Fruit fly (Drosophila melanogaster) whole organism, embryonic: ENCODE results near the gene CG11699.
A peak's percentile ranks its signal among the peaks of the same experiment; 100 is the strongest.

Experiments used
- Blimp-1 ChIP-seq: fragments of 200-800 bp; sonication (Bioruptor generic); optimal IDR thresholded peaks from 3 replicates; lab custom pipeline; 2018; ENCODE audit warnings: missing biosample characterization, missing genetic modification characterization, mild to moderate bottlenecking, moderate library complexity, missing genetic modification reagents
- CG10147 ChIP-seq: fragments of 200-800 bp; sonication (Bioruptor generic); optimal IDR thresholded peaks from 2 replicates; lab custom pipeline; 2019; ENCODE audit warnings: missing biosample characterization, mild to moderate bottlenecking, missing genetic modification characterization, moderate library complexity
- CG10654 ChIP-seq: fragments of 200-800 bp; sonication (Bioruptor generic); optimal IDR thresholded peaks from 2 replicates; lab custom pipeline; 2016; ENCODE audit warnings: missing biosample characterization, missing genetic modification characterization
- CG11560 ChIP-seq: fragments of 200-800 bp; sonication (Bioruptor generic); IDR thresholded peaks from 3 replicates; pipeline ENCODE4 v1.3.6; 2022; ENCODE audit warnings: missing biosample characterization, missing genetic modification characterization
- CG15269 ChIP-seq: fragments of 200-800 bp; sonication (Bioruptor generic); optimal IDR thresholded peaks from 2 replicates; lab custom pipeline; 2018; ENCODE audit warnings: missing biosample characterization, mild to moderate bottlenecking, missing genetic modification characterization, moderate library complexity
- CG16779 ChIP-seq: fragments of 200-800 bp; sonication (Bioruptor generic); IDR thresholded peaks from 2 replicates; pipeline ENCODE4 v1.3.6; 2022; ENCODE audit warnings: missing biosample characterization, missing genetic modification characterization
- CG16815 ChIP-seq: fragments of 200-800 bp; sonication (Bioruptor generic); optimal IDR thresholded peaks from 3 replicates; lab custom pipeline; 2017; ENCODE audit warnings: missing biosample characterization, mild to moderate bottlenecking, missing genetic modification characterization
- CG17361 ChIP-seq: fragments of 200-800 bp; sonication (Bioruptor generic); IDR thresholded peaks from 3 replicates; pipeline ENCODE4 v1.3.6; 2022; ENCODE audit warnings: missing biosample characterization, missing genetic modification characterization
- CG17568 ChIP-seq: fragments of 200-800 bp; sonication (Bioruptor generic); optimal IDR thresholded peaks from 2 replicates; lab custom pipeline; 2018; ENCODE audit warnings: missing biosample characterization, mild to moderate bottlenecking, missing genetic modification characterization, moderate library complexity
- CG18619 ChIP-seq: fragments of 200-800 bp; sonication (Bioruptor generic); optimal IDR thresholded peaks from 3 replicates; lab custom pipeline; 2017; ENCODE audit warnings: missing biosample characterization, mild to moderate bottlenecking, missing genetic modification characterization
- CG18764 ChIP-seq: fragments of 200-800 bp; sonication (Bioruptor generic); optimal IDR thresholded peaks from 3 replicates; lab custom pipeline; 2016; ENCODE audit warnings: missing biosample characterization, missing genetic modification characterization
- CG32772 ChIP-seq: fragments of 200-800 bp; sonication (Bioruptor generic); IDR thresholded peaks from 2 replicates; pipeline ENCODE4 v1.3.6; 2022; ENCODE audit warnings: missing biosample characterization, missing genetic modification characterization
- CG5180 ChIP-seq: fragments of 200-800 bp; sonication (Bioruptor generic); optimal IDR thresholded peaks from 3 replicates; lab custom pipeline; 2017; ENCODE audit warnings: missing biosample characterization, missing genetic modification characterization, mild to moderate bottlenecking, moderate library complexity, missing genetic modification reagents
- CG6272 ChIP-seq: fragments of 200-800 bp; sonication (Bioruptor generic); IDR thresholded peaks from 2 replicates; pipeline ENCODE4 v1.3.6; 2022; ENCODE audit warnings: missing biosample characterization, missing genetic modification characterization
- CG8388 ChIP-seq: fragments of 200-800 bp; sonication (Bioruptor generic); optimal IDR thresholded peaks from 2 replicates; lab custom pipeline; 2019; ENCODE audit warnings: missing biosample characterization, mild to moderate bottlenecking, missing genetic modification characterization, moderate library complexity
- CG8478 ChIP-seq: fragments of >200 bp; optimal IDR thresholded peaks from 2 replicates; lab custom pipeline; 2018
- CG8924 ChIP-seq: fragments of 200-800 bp; optimal IDR thresholded peaks from 3 replicates; lab custom pipeline; 2019; ENCODE audit warnings: missing biosample characterization, mild to moderate bottlenecking, missing genetic modification characterization, moderate library complexity
- CG9437 ChIP-seq: fragments of 200-800 bp; sonication (Bioruptor generic); optimal IDR thresholded peaks from 2 replicates; lab custom pipeline; 2018; ENCODE audit warnings: missing biosample characterization, mild to moderate bottlenecking, missing genetic modification characterization
- Dbx ChIP-seq: fragments of 200-800 bp; sonication (Bioruptor generic); IDR thresholded peaks from 3 replicates; pipeline ENCODE4 v1.3.6; 2022; ENCODE audit warnings: missing biosample characterization, missing genetic modification characterization
- Drgx ChIP-seq: fragments of 200-800 bp; sonication (Bioruptor generic); IDR thresholded peaks from 2 replicates; pipeline ENCODE4 v1.3.6; 2022; ENCODE audit warnings: missing biosample characterization, missing genetic modification characterization
- Fer1 ChIP-seq: fragments of 200-800 bp; sonication (Bioruptor generic); optimal IDR thresholded peaks from 2 replicates; lab custom pipeline; 2017; ENCODE audit warnings: missing biosample characterization, mild to moderate bottlenecking, missing genetic modification characterization
- HLH3B ChIP-seq: fragments of 200-800 bp; sonication (Bioruptor generic); IDR thresholded peaks from 2 replicates; pipeline ENCODE4 v1.3.6; 2022; ENCODE audit warnings: missing biosample characterization, missing genetic modification characterization
- Hand ChIP-seq: fragments of 200-800 bp; sonication (Bioruptor generic); optimal IDR thresholded peaks from 2 replicates; lab custom pipeline; 2017; ENCODE audit warnings: mild to moderate bottlenecking, missing biosample characterization, missing genetic modification reagents, missing genetic modification characterization
- Hr3 ChIP-seq: fragments of 200-800 bp; sonication (Bioruptor generic); optimal IDR thresholded peaks from 3 replicates; lab custom pipeline; 2016; ENCODE audit warnings: missing biosample characterization, missing genetic modification characterization
- Lim3 ChIP-seq: fragments of 200-800 bp; sonication (Bioruptor generic); IDR thresholded peaks from 2 replicates; pipeline ENCODE4 v1.3.6; 2022; ENCODE audit warnings: missing biosample characterization, missing genetic modification characterization
- Med ChIP-seq: fragments of 200-800 bp; sonication (Bioruptor generic); peaks from one replicate; lab custom pipeline; 2016; ENCODE audit warnings: missing biosample characterization, missing genetic modification characterization, mild to moderate bottlenecking, inconsistent platforms, moderate library complexity
- Mes4 ChIP-seq: fragments of 200-800 bp; sonication (Bioruptor generic); optimal IDR thresholded peaks from 2 replicates; lab custom pipeline; 2016; ENCODE audit warnings: missing biosample characterization, missing genetic modification characterization
- Neu2 ChIP-seq: fragments of 200-800 bp; sonication (Bioruptor generic); optimal IDR thresholded peaks from 3 replicates; lab custom pipeline; 2016; ENCODE audit warnings: missing biosample characterization, missing genetic modification characterization, borderline replicate concordance
- Ravus ChIP-seq: fragments of 200-800 bp; sonication (Bioruptor generic); IDR thresholded peaks from 2 replicates; pipeline ENCODE4 v1.3.6; 2022; ENCODE audit warnings: missing biosample characterization, missing genetic modification characterization
- Sox102F ChIP-seq: fragments of 200-800 bp; sonication (Bioruptor generic); optimal IDR thresholded peaks from 2 replicates; lab custom pipeline; 2018; ENCODE audit warnings: missing biosample characterization, mild to moderate bottlenecking, missing genetic modification characterization, moderate library complexity
- ara ChIP-seq: fragments of 200-800 bp; sonication (Bioruptor generic); IDR thresholded peaks from 2 replicates; pipeline ENCODE4 v1.3.6; 2022; ENCODE audit warnings: missing biosample characterization, missing genetic modification characterization
- ase ChIP-seq: fragments of 200-800 bp; sonication (Bioruptor generic); IDR thresholded peaks from 3 replicates; pipeline ENCODE4 v1.3.6; 2022; ENCODE audit warnings: missing biosample characterization, missing genetic modification characterization
- bsh ChIP-seq, 2 experiments: fragments of 200-800 bp; sonication (Bioruptor generic); optimal IDR thresholded peaks; 2 replicates each; lab custom pipeline; 2017 to 2018; ENCODE audit warnings: mild to moderate bottlenecking in 2 of 2, missing biosample characterization in 2 of 2, missing genetic modification characterization in 2 of 2, moderate library complexity in 1 of 2
- cad ChIP-seq: fragments of >200 bp; optimal IDR thresholded peaks from 2 replicates; lab custom pipeline; 2017; ENCODE audit warnings: missing biosample characterization, missing genetic modification characterization
- cas ChIP-seq: fragments of 200-800 bp; sonication (Bioruptor generic); IDR thresholded peaks from 2 replicates; pipeline ENCODE4 v1.3.6; 2022; ENCODE audit warnings: missing biosample characterization, missing genetic modification characterization
- chinmo ChIP-seq: fragments of 200-800 bp; sonication (Bioruptor generic); IDR thresholded peaks from 4 replicates; pipeline ENCODE4 v1.3.6; 2022; ENCODE audit warnings: missing biosample characterization, missing genetic modification characterization; ENCODE audit not compliant: partially characterized antibody
- gro ChIP-seq: fragments of 200-800 bp; sonication (Bioruptor generic); optimal IDR thresholded peaks from 2 replicates; lab custom pipeline; 2016; ENCODE audit warnings: missing biosample characterization, missing genetic modification characterization
- gsb-n ChIP-seq: fragments of 200-800 bp; sonication (Bioruptor generic); optimal IDR thresholded peaks from 3 replicates; lab custom pipeline; 2018; ENCODE audit warnings: missing biosample characterization, mild to moderate bottlenecking, missing genetic modification characterization
- hkb ChIP-seq, 2 experiments: fragments of 200-800 bp in 1 of 2; fragments of >200 bp in 1 of 2; sonication (Bioruptor generic) in 1 of 2; IDR thresholded peaks in 1 of 2; optimal IDR thresholded peaks in 1 of 2; 2 replicates each; pipeline versions ENCODE4 v1.3.6 to Lab custom; 2017 to 2022; ENCODE audit warnings: missing biosample characterization in 1 of 2, missing genetic modification characterization in 1 of 2
- jing ChIP-seq: fragments of 200-800 bp; sonication (Bioruptor generic); optimal IDR thresholded peaks from 2 replicates; lab custom pipeline; 2018; ENCODE audit warnings: missing biosample characterization, mild to moderate bottlenecking, missing genetic modification characterization
- lab ChIP-seq: fragments of 200-800 bp; sonication (Bioruptor generic); optimal IDR thresholded peaks from 3 replicates; lab custom pipeline; 2017; ENCODE audit warnings: missing biosample characterization, missing genetic modification characterization, mild to moderate bottlenecking, moderate library complexity, missing genetic modification reagents
- lilli ChIP-seq: fragments of 200-800 bp; sonication (Bioruptor generic); optimal IDR thresholded peaks from 3 replicates; lab custom pipeline; 2016; ENCODE audit warnings: missing biosample characterization, missing genetic modification characterization
- lov ChIP-seq, 2 experiments: fragments of 200-800 bp in 1 of 2; fragments of >200 bp in 1 of 2; sonication (Bioruptor generic) in 1 of 2; IDR thresholded peaks in 1 of 2; optimal IDR thresholded peaks in 1 of 2; 2 replicates in 1 of 2; 3 replicates in 1 of 2; pipeline versions ENCODE4 v1.3.6 to Lab custom; 2017 to 2022; ENCODE audit warnings: missing biosample characterization in 1 of 2, missing genetic modification characterization in 1 of 2
- luna ChIP-seq: fragments of 200-800 bp; sonication (Bioruptor generic); optimal IDR thresholded peaks from 2 replicates; lab custom pipeline; 2016; ENCODE audit warnings: missing biosample characterization, missing genetic modification characterization
- nau ChIP-seq: fragments of 200-800 bp; sonication (Bioruptor generic); optimal IDR thresholded peaks from 3 replicates; lab custom pipeline; 2017; ENCODE audit warnings: missing biosample characterization, mild to moderate bottlenecking, missing genetic modification characterization, missing genetic modification reagents
- prd ChIP-seq, 3 experiments: fragments of >200 bp in 2 of 3; fragments of 200-800 bp in 1 of 3; sonication (Bioruptor generic) in 1 of 3; optimal IDR thresholded peaks in 2 of 3; IDR thresholded peaks in 1 of 3; 2 replicates in 2 of 3; 3 replicates in 1 of 3; pipeline versions ENCODE4 v1.3.6 to Lab custom; 2017 to 2022; ENCODE audit warnings: missing biosample characterization in 1 of 3, missing genetic modification characterization in 1 of 3
- sens ChIP-seq: fragments of 200-800 bp; sonication (Bioruptor generic); peaks from one replicate; lab custom pipeline; 2016; ENCODE audit warnings: missing biosample characterization, missing genetic modification characterization
- toy ChIP-seq: fragments of 200-800 bp; sonication (Bioruptor generic); IDR thresholded peaks from 2 replicates; pipeline ENCODE4 v1.3.6; 2022; ENCODE audit warnings: missing biosample characterization, missing genetic modification characterization
- vnd ChIP-seq: fragments of 200-800 bp; sonication (Bioruptor generic); IDR thresholded peaks from 3 replicates; pipeline ENCODE4 v1.3.6; 2022; ENCODE audit warnings: missing biosample characterization, missing genetic modification characterization; ENCODE audit not compliant: partially characterized antibody
- zen2 ChIP-seq: fragments of 200-800 bp; sonication (Bioruptor generic); IDR thresholded peaks from 3 replicates; pipeline ENCODE4 v1.3.6; 2022; ENCODE audit warnings: missing biosample characterization, missing genetic modification characterization; ENCODE audit not compliant: partially characterized antibody

The CG11699 gene

dm6 chrX:11555070-11555469 lies 15.4 kb upstream of the CG11699 start (continued):
- no peak for TF ChIP-seq CG16815 (GFP tag; lab: Kevin White, UChicago)
- no peak for TF ChIP-seq CG18764 (GFP tag; lab: Kevin White, UChicago)
- no peak for TF ChIP-seq CG10147 (GFP tag; lab: Kevin White, UChicago)
- TF ChIP-seq Sox102F, result no peak
- TF ChIP-seq lilli (GFP tag; lab: Kevin White, UChicago), result peak; percentile 11
- no peak for TF ChIP-seq Hand (GFP tag; lab: Kevin White, UChicago)
- TF ChIP-seq sens, result peak; percentile 76
- no peak for TF ChIP-seq CG18619 (GFP tag; lab: Kevin White, UChicago)
- TF ChIP-seq Mes4 (GFP tag; lab: Kevin White, UChicago), result no peak
- no peak for TF ChIP-seq chinmo (GFP tag; lab: Robert Waterston, UW)
- TF ChIP-seq CG5180, result no peak
- TF ChIP-seq CG11560, result no peak
- TF ChIP-seq CG8924, result no peak
- no peak for TF ChIP-seq CG8388 (GFP tag; lab: Kevin White, UChicago)
- TF ChIP-seq CG6272, result no peak
- no peak for TF ChIP-seq Hr3
- peak; percentile 66 for TF ChIP-seq Med
- TF ChIP-seq CG17568, result peak; percentile 43
- no peak for TF ChIP-seq cas (GFP tag; lab: Robert Waterston, UW)
- TF ChIP-seq ara (GFP tag; lab: Robert Waterston, UW), result no peak
- no peak for TF ChIP-seq hkb (optimal IDR thresholded peaks at IDR 0.05; lab: Kevin White, UChicago)
- TF ChIP-seq hkb (GFP tag; IDR thresholded peaks at IDR 0.05; lab: Robert Waterston, UW), result peak; percentile 46
- no peak for TF ChIP-seq gsb-n (tag; lab: Kevin White, UChicago)
- TF ChIP-seq luna (GFP tag; lab: Kevin White, UChicago), result no peak
- no peak for TF ChIP-seq jing (GFP tag; lab: Kevin White, UChicago)
- TF ChIP-seq bsh (GFP tag; optimal IDR thresholded peaks at IDR 0.05; lab: Kevin White, UChicago), result peak in 1 of 2 experiments; percentile 12
- TF ChIP-seq cad, result no peak
- TF ChIP-seq Fer1 (GFP tag; lab: Kevin White, UChicago), result no peak
- no peak for TF ChIP-seq CG32772 (GFP tag; lab: Robert Waterston, UW)
- peak; percentile 24 for TF ChIP-seq CG15269 (tag; lab: Kevin White, UChicago)
- TF ChIP-seq vnd, result no peak
- peak; percentile 17 for TF ChIP-seq Blimp-1
- no peak for TF ChIP-seq lov (optimal IDR thresholded peaks at IDR 0.05; lab: Kevin White, UChicago)
- TF ChIP-seq lov (GFP tag; IDR thresholded peaks at IDR 0.05; lab: Robert Waterston, UW), result no peak
- no peak for TF ChIP-seq gro (GFP tag; lab: Kevin White, UChicago)
- no peak for TF ChIP-seq ase (GFP tag; lab: Robert Waterston, UW)
- no peak; the same call in 2 of the 3 replicates for TF ChIP-seq Dbx (GFP tag; lab: Robert Waterston, UW)
- 0 out of 2 replicates have a peak, but pooled peaks have one; percentile 18 for TF ChIP-seq HLH3B (GFP tag; lab: Robert Waterston, UW)
- TF ChIP-seq Drgx (GFP tag; lab: Robert Waterston, UW), result no peak
- TF ChIP-seq CG9437, result no peak
- TF ChIP-seq toy (GFP tag; lab: Robert Waterston, UW), result no peak
- no peak for TF ChIP-seq prd (optimal IDR thresholded peaks at IDR 0.05; lab: Kevin White, UChicago)
- no peak for TF ChIP-seq prd (GFP tag; IDR thresholded peaks at IDR 0.05; lab: Robert Waterston, UW)
- no peak for TF ChIP-seq CG10654 (GFP tag; lab: Kevin White, UChicago)
- no peak for TF ChIP-seq CG17361 (GFP tag; lab: Robert Waterston, UW)
- no peak for TF ChIP-seq Ravus (GFP tag; lab: Robert Waterston, UW)
- TF ChIP-seq CG16779, result no peak
- TF ChIP-seq Lim3 (GFP tag; lab: Robert Waterston, UW), result no peak
- TF ChIP-seq CG8478, result no peak
- no peak for TF ChIP-seq zen2 (GFP tag; lab: Robert Waterston, UW)
- no peak for TF ChIP-seq nau (GFP tag; lab: Kevin White, UChicago)
- TF ChIP-seq Neu2 (GFP tag; lab: Kevin White, UChicago), result no peak
- peak; percentile 7 for TF ChIP-seq lab
